Worm (Caenorhabditis elegans): Measurements from ENCODE around the gene pis-1.

DNA sequence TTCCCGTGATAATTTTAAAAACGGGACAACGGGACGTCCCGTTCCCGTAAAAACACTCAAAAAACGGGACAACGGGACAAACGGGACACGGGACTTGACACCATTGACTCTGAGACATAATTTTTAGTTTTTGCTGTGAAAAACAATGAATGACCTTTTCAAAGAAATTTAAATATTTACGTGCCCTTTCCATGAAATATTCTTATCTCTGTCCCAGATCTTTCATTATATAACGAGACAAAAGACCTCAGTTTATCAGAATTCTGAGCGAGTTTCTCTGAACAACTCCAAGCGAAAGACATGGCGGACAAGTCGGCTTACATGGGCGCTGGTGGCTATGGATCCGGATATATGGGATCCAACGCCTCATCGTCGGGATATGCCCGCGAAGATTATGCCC is 47.4 kb upstream of the pis-1 start, which contains the start of gene nspd-2:
- TF ChIP-seq nfya-1 (tag; optimal IDR thresholded peaks at IDR 0.05) (no peak), dmd-4 (tag; optimal IDR thresholded peaks at IDR 0.05; ENCODE audit: borderline replicate concordance) (no peak), npax-4 (tag; optimal IDR thresholded peaks at IDR 0.05) (no peak), pha-4 (tag; optimal IDR thresholded peaks at IDR 0.05) (no peak), odd-2 (tag; optimal IDR thresholded peaks at IDR 0.05) (no peak), elt-2 (tag; optimal IDR thresholded peaks at IDR 0.05) (no peak), eyg-1 (tag; optimal IDR thresholded peaks at IDR 0.05) (no peak), hlh-15 (tag; optimal IDR thresholded peaks at IDR 0.05) (no peak), pqm-1 (tag; optimal IDR thresholded peaks at IDR 0.05) (no peak), unc-55 (GFP tag; optimal IDR thresholded peaks at IDR 0.05) (no peak), ceh-14 (tag; optimal IDR thresholded peaks at IDR 0.05) (no peak)
